Worm (Caenorhabditis elegans): Measurements from ENCODE around the gene Y70C5A.2.

ce11 chrV:16594514-16594913, 28.5 kb downstream of the Y70C5A.2 start:
- TF ChIP-seq F13C5.2 (tag; optimal IDR thresholded peaks at IDR 0.05), result no peak
- TF ChIP-seq flt-1 (GFP tag; IDR thresholded peaks at IDR 0.05), result no peak
- no peak for TF ChIP-seq ama-1 (optimal IDR thresholded peaks at IDR 0.05)
- TF ChIP-seq tbx-11 (GFP tag; IDR thresholded peaks at IDR 0.05), result no peak
- no peak for TF ChIP-seq pes-1 (GFP tag; IDR thresholded peaks at IDR 0.05)
- no peak for TF ChIP-seq hmg-4 (GFP tag; optimal IDR thresholded peaks at IDR 0.05)
- TF ChIP-seq hnd-1 (tag; optimal IDR thresholded peaks at IDR 0.05), result no peak
- TF ChIP-seq hmbx-1 (tag; optimal IDR thresholded peaks at IDR 0.05), result no peak
- no peak for TF ChIP-seq sea-1 (GFP tag; conservative IDR thresholded peaks at IDR 0.05)
- no peak for TF ChIP-seq ceh-13 (GFP tag; optimal IDR thresholded peaks at IDR 0.05)
- TF ChIP-seq ceh-36 (tag; optimal IDR thresholded peaks at IDR 0.05), result no peak
- TF ChIP-seq aly-1 (tag; optimal IDR thresholded peaks at IDR 0.05), result no peak
- TF ChIP-seq scrt-1 (GFP tag; IDR thresholded peaks at IDR 0.05), result no peak
- no peak for TF ChIP-seq B0310.2 (tag; optimal IDR thresholded peaks at IDR 0.05)
